Fruit fly (Drosophila melanogaster) Kc167 (cell line): Measurements from ENCODE around the gene Art6.

Source experiments
- Myc ChIP-seq: fragments of >200 bp; optimal IDR thresholded peaks from 2 replicates; lab custom pipeline; 2017; ENCODE audit warnings: missing external identifiers
- Sin3A ChIP-seq: fragments of >200 bp; optimal IDR thresholded peaks from 2 replicates; lab custom pipeline; 2018; ENCODE audit warnings: missing external identifiers
- h ChIP-seq: fragments of >200 bp; optimal IDR thresholded peaks from 3 replicates; lab custom pipeline; 2018; ENCODE audit warnings: missing external identifiers
- insv ChIP-seq: fragments of >200 bp; optimal IDR thresholded peaks from 3 replicates; lab custom pipeline; 2018; ENCODE audit warnings: missing external identifiers
- psq ChIP-seq: fragments of >200 bp; optimal IDR thresholded peaks from 2 replicates; lab custom pipeline; 2017; ENCODE audit warnings: missing external identifiers
- ttk ChIP-seq: sonication (Bioruptor generic); optimal IDR thresholded peaks from 2 replicates; lab custom pipeline; 2017; ENCODE audit warnings: missing external identifiers

dm6 chr3R:13909065-13909464 lies 36.5 kb downstream of the Art6 start:
- TF ChIP-seq psq (lab: Kevin White, UChicago) (no peak), ttk (lab: Kevin White, UChicago) (no peak), Sin3A (lab: Kevin White, UChicago) (no peak), Myc (no peak), h (lab: Kevin White, UChicago) (no peak), insv (lab: Kevin White, UChicago) (no peak)
